Worm (Caenorhabditis elegans) whole organism, L3 larva: ENCODE results near the gene F11E6.11.

ENCODE experiments used
- R02D3.7 ChIP-seq: fragments of 150-350 bp; optimal IDR thresholded peaks from 2 replicates; lab custom pipeline; 2014; ENCODE audit warnings: missing biosample characterization, missing genetic modification characterization
- ZK546.5 ChIP-seq: sonication (generic microtip); optimal IDR thresholded peaks from 2 replicates; lab custom pipeline; 2017; ENCODE audit warnings: missing biosample characterization, missing genetic modification characterization
- aly-2 ChIP-seq: fragments of 150-350 bp; optimal IDR thresholded peaks from 2 replicates; lab custom pipeline; 2014; ENCODE audit warnings: missing biosample characterization, missing genetic modification characterization
- ama-1 ChIP-seq: fragments of 150-350 bp; optimal IDR thresholded peaks from 2 replicates; lab custom pipeline; 2018
- ceh-16 ChIP-seq: sonication (generic microtip); optimal IDR thresholded peaks from 2 replicates; lab custom pipeline; 2017; ENCODE audit warnings: missing biosample characterization, missing genetic modification characterization
- ceh-28 ChIP-seq: fragments of 150-350 bp; optimal IDR thresholded peaks from 2 replicates; lab custom pipeline; 2014; ENCODE audit warnings: missing biosample characterization, missing genetic modification reagents, missing genetic modification characterization
- ceh-9 ChIP-seq: sonication (generic microtip); optimal IDR thresholded peaks from 2 replicates; lab custom pipeline; 2018; ENCODE audit warnings: missing biosample characterization, missing genetic modification characterization
- daf-12 ChIP-seq: fragments of 150-350 bp; optimal IDR thresholded peaks from 2 replicates; lab custom pipeline; 2014; ENCODE audit warnings: missing biosample characterization, missing genetic modification reagents, missing genetic modification characterization
- egl-27 ChIP-seq: sonication (generic microtip); optimal IDR thresholded peaks from 4 replicates; lab custom pipeline; 2017; ENCODE audit warnings: missing biosample characterization, missing genetic modification reagents, missing genetic modification characterization
- egl-5 ChIP-seq: fragments of 150-350 bp; optimal IDR thresholded peaks from 2 replicates; lab custom pipeline; 2017; ENCODE audit warnings: missing biosample characterization, missing genetic modification reagents, missing genetic modification characterization, inconsistent platforms
- elt-1 ChIP-seq: fragments of 150-350 bp; optimal IDR thresholded peaks from 2 replicates; lab custom pipeline; 2014; ENCODE audit warnings: missing biosample characterization, missing genetic modification characterization
- elt-2 ChIP-seq: sonication (generic microtip); optimal IDR thresholded peaks from 2 replicates; lab custom pipeline; 2016; ENCODE audit warnings: missing genetic modification reagents, mild to moderate bottlenecking, missing genetic modification characterization, missing compliant biosample characterization
- elt-3 ChIP-seq, 3 experiments: fragments of 150-350 bp in 1 of 3; sonication (generic microtip) in 2 of 3; optimal IDR thresholded peaks; 2 replicates in 2 of 3; 4 replicates in 1 of 3; lab custom pipeline; 2014 to 2017; ENCODE audit warnings: missing biosample characterization in 3 of 3, missing genetic modification characterization in 3 of 3
- eor-1 ChIP-seq, 2 experiments: fragments of 150-350 bp; optimal IDR thresholded peaks; 2 replicates each; lab custom pipeline; 2014 to 2018; ENCODE audit warnings: missing biosample characterization in 2 of 2, missing genetic modification characterization in 2 of 2
- fkh-10 ChIP-seq: sonication (generic microtip); optimal IDR thresholded peaks from 2 replicates; lab custom pipeline; 2017; ENCODE audit warnings: missing biosample characterization, missing genetic modification reagents, missing genetic modification characterization
- fkh-2 ChIP-seq: fragments of 150-350 bp; optimal IDR thresholded peaks from 2 replicates; lab custom pipeline; 2014; ENCODE audit warnings: missing biosample characterization, missing genetic modification reagents, missing genetic modification characterization
- fos-1 ChIP-seq: fragments of 150-350 bp; optimal IDR thresholded peaks from 2 replicates; lab custom pipeline; 2014; ENCODE audit warnings: missing biosample characterization, missing genetic modification characterization
- hmg-11 ChIP-seq: sonication (generic microtip); optimal IDR thresholded peaks from 2 replicates; lab custom pipeline; 2016; ENCODE audit warnings: missing genetic modification characterization, missing compliant biosample characterization
- jun-1 ChIP-seq: fragments of 150-350 bp; optimal IDR thresholded peaks from 2 replicates; lab custom pipeline; 2014; ENCODE audit warnings: missing biosample characterization, missing genetic modification reagents, missing genetic modification characterization
- lin-15B ChIP-seq: fragments of 150-350 bp; optimal IDR thresholded peaks from 2 replicates; lab custom pipeline; 2014; ENCODE audit warnings: missing biosample characterization, missing genetic modification characterization
- lin-39 ChIP-seq: fragments of 150-350 bp; optimal IDR thresholded peaks from 2 replicates; lab custom pipeline; 2018; ENCODE audit warnings: missing biosample characterization, missing genetic modification reagents, missing genetic modification characterization
- lsy-12 ChIP-seq: sonication (generic microtip); optimal IDR thresholded peaks from 2 replicates; lab custom pipeline; 2016; ENCODE audit warnings: mild to moderate bottlenecking, missing genetic modification characterization, missing compliant biosample characterization
- mdl-1 ChIP-seq: fragments of 150-350 bp; optimal IDR thresholded peaks from 2 replicates; lab custom pipeline; 2014; ENCODE audit warnings: missing biosample characterization, missing genetic modification characterization
- nhr-11 ChIP-seq: fragments of 150-350 bp; optimal IDR thresholded peaks from 2 replicates; lab custom pipeline; 2014; ENCODE audit warnings: missing biosample characterization, missing genetic modification characterization
- nhr-237 ChIP-seq: fragments of 150-350 bp; optimal IDR thresholded peaks from 2 replicates; lab custom pipeline; 2014; ENCODE audit warnings: missing biosample characterization, missing genetic modification characterization
- nhr-25 ChIP-seq: sonication (generic microtip); optimal IDR thresholded peaks from 2 replicates; lab custom pipeline; 2017; ENCODE audit warnings: missing biosample characterization, missing genetic modification characterization
- nhr-43 ChIP-seq: sonication (generic microtip); optimal IDR thresholded peaks from 2 replicates; lab custom pipeline; 2016; ENCODE audit warnings: mild to moderate bottlenecking, missing genetic modification characterization, missing compliant biosample characterization; ENCODE audit not compliant: poor library complexity, severe bottlenecking
- nhr-67 ChIP-seq: fragments of 150-350 bp; optimal IDR thresholded peaks from 2 replicates; lab custom pipeline; 2014; ENCODE audit warnings: missing biosample characterization, missing genetic modification characterization
- nhr-77 ChIP-seq: fragments of 150-350 bp; optimal IDR thresholded peaks from 2 replicates; lab custom pipeline; 2014; ENCODE audit warnings: missing biosample characterization, missing genetic modification characterization
- pha-4 ChIP-seq: fragments of 150-350 bp; optimal IDR thresholded peaks from 2 replicates; lab custom pipeline; 2014; ENCODE audit warnings: missing biosample characterization, missing genetic modification reagents, missing genetic modification characterization
- pqm-1 ChIP-seq: fragments of 150-350 bp; optimal IDR thresholded peaks from 2 replicates; lab custom pipeline; 2017; ENCODE audit warnings: missing biosample characterization, missing genetic modification characterization, inconsistent platforms
- sea-2 ChIP-seq: fragments of 150-350 bp; sonication (generic microtip); optimal IDR thresholded peaks from 4 replicates; lab custom pipeline; 2014; ENCODE audit warnings: missing biosample characterization, missing genetic modification reagents, missing genetic modification characterization
- skn-1 ChIP-seq: fragments of 150-350 bp; optimal IDR thresholded peaks from 2 replicates; lab custom pipeline; 2014; ENCODE audit warnings: missing biosample characterization, missing genetic modification characterization
- tbx-2 ChIP-seq: sonication (generic microtip); optimal IDR thresholded peaks from 2 replicates; lab custom pipeline; 2016; ENCODE audit warnings: mild to moderate bottlenecking, missing genetic modification characterization, missing compliant biosample characterization
- unc-62 ChIP-seq: fragments of 150-350 bp; sonication (generic microtip); optimal IDR thresholded peaks from 4 replicates; lab custom pipeline; 2014; ENCODE audit warnings: missing biosample characterization, missing genetic modification reagents, missing genetic modification characterization
- zag-1 ChIP-seq: fragments of 150-350 bp; optimal IDR thresholded peaks from 2 replicates; lab custom pipeline; 2014; ENCODE audit warnings: missing biosample characterization, missing genetic modification characterization
- ztf-11 ChIP-seq: fragments of 150-350 bp; optimal IDR thresholded peaks from 2 replicates; lab custom pipeline; 2014; ENCODE audit warnings: missing biosample characterization, missing genetic modification characterization

The F11E6.11 gene

ce11 chrIV:17440417-17440816 lies 2.2 kb upstream of the F11E6.11 start, which contains the start of gene F08A7.1:
F08A7.1 (plus strand) TSS chrIV:17440607.
- TF ChIP-seq elt-2 (tag; lab: Kevin White, UChicago) (peak; percentile 71), pha-4 (tag; lab: Kevin White, UChicago) (peak; percentile 48), lin-15B (tag; lab: Kevin White, UChicago) (no peak), pqm-1 (peak; percentile 78), nhr-67 (tag; lab: Kevin White, UChicago) (no peak)

- TF ChIP-seq skn-1 (tag; lab: Kevin White, UChicago) (no peak), nhr-25 (tag; lab: Kevin White, UChicago) (peak; percentile 39), nhr-43 (peak; percentile 6), elt-2 (tag; lab: Kevin White, UChicago) (peak; percentile 25)
Observed at ce11 chrIV:17441260-17441659, 1.4 kb upstream of the F11E6.11 start.

DNA sequence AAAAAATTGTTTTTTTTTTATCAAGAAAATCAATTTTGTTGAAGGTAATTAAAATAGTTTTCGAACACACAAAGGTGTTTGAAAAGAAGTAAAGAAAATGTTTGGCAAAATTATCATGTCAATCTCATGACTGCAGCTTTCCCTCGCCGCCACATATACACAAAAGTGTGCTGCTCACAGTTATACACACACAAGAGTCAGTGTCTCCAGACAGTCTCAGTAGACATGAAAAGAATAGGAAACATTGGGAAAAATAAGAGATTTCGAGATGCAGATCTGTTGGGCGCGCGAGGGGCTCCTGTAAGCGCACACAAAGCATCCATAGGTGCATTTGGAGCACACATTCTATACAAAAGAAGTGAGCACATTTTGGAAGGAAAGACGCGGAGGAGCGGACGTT lies 5.7 kb downstream of the F11E6.11 start:
- TF ChIP-seq daf-12 (tag; lab: Kevin White, UChicago): no peak
- TF ChIP-seq pha-4 (tag; lab: Kevin White, UChicago): peak; percentile 66

DNA sequence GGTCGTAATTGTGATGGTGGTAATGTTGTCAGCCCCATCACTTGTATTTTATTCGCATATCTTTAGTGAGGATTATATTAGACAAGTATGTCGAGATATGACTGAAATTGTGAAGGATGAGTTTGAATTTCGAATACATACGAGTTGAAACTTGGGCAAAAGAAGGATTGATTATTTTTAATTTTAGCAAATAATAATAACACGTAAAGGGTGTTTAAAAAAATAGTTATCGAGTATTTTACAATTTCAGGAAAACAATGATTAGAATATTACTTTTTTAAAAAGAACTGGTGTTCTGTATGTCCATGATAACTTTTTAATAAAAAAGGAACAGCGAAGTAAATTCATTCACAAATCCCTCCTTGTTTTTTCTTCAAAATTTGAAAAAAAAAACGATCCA lies 7.8 kb downstream of the F11E6.11 start, which contains the start of gene F11E6.8:
Gene F11E6.8 (minus strand): TSS at position 101 of the 400 bp plus-strand sequence.
- TF ChIP-seq zag-1 (tag; lab: Kevin White, UChicago) (no peak), lin-15B (tag; lab: Kevin White, UChicago) (no peak), nhr-67 (tag; lab: Kevin White, UChicago) (no peak), pha-4 (tag; lab: Kevin White, UChicago) (no peak), lin-39 (tag; lab: Kevin White, UChicago) (no peak), eor-1 (tag; optimal IDR thresholded peaks at IDR 0.05; lab: Kevin White, UChicago) (no peak), fos-1 (tag; lab: Kevin White, UChicago) (no peak)

ce11 chrIV:17453200-17453599 lies 10.6 kb downstream of the F11E6.11 start:
- TF ChIP-seq nhr-77 (tag; lab: Kevin White, UChicago) (no peak), nhr-11 (tag; lab: Kevin White, UChicago) (no peak), sea-2 (GFP tag; lab: Kevin White, UChicago) (no peak)

DNA sequence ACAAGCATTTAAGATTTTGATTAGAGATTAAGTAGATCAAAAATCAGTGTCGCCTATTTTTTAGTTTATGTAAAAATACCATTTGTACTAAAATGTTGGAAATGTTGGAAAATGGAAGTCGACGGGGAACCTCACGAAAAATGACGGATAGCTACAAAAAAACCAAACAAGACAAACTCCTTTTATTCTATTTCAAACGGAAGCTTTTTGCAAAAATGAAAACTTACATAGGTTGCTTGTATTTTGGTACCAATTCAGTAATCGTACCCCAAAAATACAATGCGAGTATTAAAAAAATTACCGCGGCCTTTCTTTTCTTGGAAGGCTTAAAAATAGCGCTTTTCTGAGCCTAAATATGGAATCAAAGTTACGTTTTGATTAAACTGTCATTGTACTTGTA lies 11.4 kb downstream of the F11E6.11 start:
- TF ChIP-seq jun-1 (tag; lab: Kevin White, UChicago) (no peak), aly-2 (tag; lab: Kevin White, UChicago) (no peak), lsy-12 (tag; lab: Kevin White, UChicago) (no peak), fkh-2 (tag; lab: Kevin White, UChicago) (no peak), daf-12 (tag; lab: Kevin White, UChicago) (no peak), lin-39 (tag; lab: Kevin White, UChicago) (no peak), elt-1 (tag; lab: Kevin White, UChicago) (no peak), elt-3 (tag; optimal IDR thresholded peaks at IDR 0.05; lab: Kevin White, UChicago) (no peak), eor-1 (tag; optimal IDR thresholded peaks at IDR 0.05; lab: Kevin White, UChicago) (no peak), mdl-1 (tag; lab: Kevin White, UChicago) (no peak), nhr-67 (tag; lab: Kevin White, UChicago) (no peak), fos-1 (tag; lab: Kevin White, UChicago) (no peak), ama-1 (lab: Kevin White, UChicago) (no peak), zag-1 (tag; lab: Kevin White, UChicago) (no peak)
- TF ChIP-seq, all 47 proteins: peak for 0

- TF ChIP-seq tbx-2 (no peak), eor-1 (tag; optimal IDR thresholded peaks at IDR 0.05; lab: Kevin White, UChicago) (no peak), pha-4 (tag; lab: Kevin White, UChicago) (peak; percentile 92), aly-2 (tag; lab: Kevin White, UChicago) (no peak), ztf-11 (tag; lab: Kevin White, UChicago) (no peak), nhr-77 (tag; lab: Kevin White, UChicago) (no peak), hmg-11 (no peak), nhr-11 (tag; lab: Kevin White, UChicago) (no peak), lin-39 (tag; lab: Kevin White, UChicago) (peak; percentile 45), ZK546.5 (no peak), lin-15B (tag; lab: Kevin White, UChicago) (peak; percentile 27), ceh-16 (no peak), ceh-28 (tag; lab: Kevin White, UChicago) (no peak), nhr-237 (tag; lab: Kevin White, UChicago) (no peak), skn-1 (tag; lab: Kevin White, UChicago) (no peak), nhr-43 (no peak), fkh-2 (tag; lab: Kevin White, UChicago) (no peak), ama-1 (lab: Kevin White, UChicago) (no peak), R02D3.7 (tag; lab: Kevin White, UChicago) (no peak), daf-12 (tag; lab: Kevin White, UChicago) (no peak), fkh-10 (no peak), ceh-9 (tag; lab: Kevin White, UChicago) (no peak), egl-5 (tag; lab: Kevin White, UChicago) (no peak), unc-62 (GFP tag; lab: Kevin White, UChicago) (no peak), egl-27 (tag; lab: Kevin White, UChicago) (no peak), elt-1 (tag; lab: Kevin White, UChicago) (no peak), pqm-1 (no peak), jun-1 (tag; lab: Kevin White, UChicago) (no peak)
Observed at ce11 chrIV:17461222-17461707, 18.6 kb downstream of the F11E6.11 start, which contains the start of gene rif-1.1. rif-1.1 (minus strand) TSS chrIV:17461272.
